Fruit fly (Drosophila melanogaster) whole organism, embryonic: ENCODE measurements around the gene cno.

ENCODE experiments used
- ATbp ChIP-seq: fragments of 200-800 bp; sonication (Bioruptor generic); optimal IDR thresholded peaks from 2 replicates; lab custom pipeline; 2017; ENCODE audit warnings: missing biosample characterization, mild to moderate bottlenecking, missing genetic modification characterization, missing genetic modification reagents
- CG10147 ChIP-seq: fragments of 200-800 bp; sonication (Bioruptor generic); optimal IDR thresholded peaks from 2 replicates; lab custom pipeline; 2019; ENCODE audit warnings: missing biosample characterization, mild to moderate bottlenecking, missing genetic modification characterization, moderate library complexity
- CG10462 ChIP-seq: fragments of 200-800 bp; sonication (Bioruptor generic); optimal IDR thresholded peaks from 2 replicates; lab custom pipeline; 2016; ENCODE audit warnings: missing biosample characterization, missing genetic modification characterization
- CG11504 ChIP-seq: fragments of 200-800 bp; sonication (Bioruptor generic); optimal IDR thresholded peaks from 3 replicates; lab custom pipeline; 2019; ENCODE audit warnings: missing biosample characterization, mild to moderate bottlenecking, missing genetic modification characterization, moderate library complexity
- CG12071 ChIP-seq: fragments of 200-800 bp; sonication (Bioruptor generic); optimal IDR thresholded peaks from 3 replicates; lab custom pipeline; 2018; ENCODE audit warnings: missing biosample characterization, mild to moderate bottlenecking, missing genetic modification characterization
- CG13624 ChIP-seq: fragments of 200-800 bp; sonication (Bioruptor generic); optimal IDR thresholded peaks from 2 replicates; lab custom pipeline; 2016; ENCODE audit warnings: missing biosample characterization, missing genetic modification characterization
- CG1647 ChIP-seq: fragments of 200-800 bp; sonication (Bioruptor generic); optimal IDR thresholded peaks from 3 replicates; lab custom pipeline; 2016; ENCODE audit warnings: missing biosample characterization, missing genetic modification characterization
- CG18599 ChIP-seq: fragments of 200-800 bp; sonication (Bioruptor generic); optimal IDR thresholded peaks from 3 replicates; lab custom pipeline; 2017; ENCODE audit warnings: missing biosample characterization, missing genetic modification characterization, mild to moderate bottlenecking, moderate library complexity, missing genetic modification reagents
- CG32767 ChIP-seq: fragments of 200-800 bp; sonication (Bioruptor generic); IDR thresholded peaks from 2 replicates; pipeline ENCODE4 v1.3.6; 2022; ENCODE audit warnings: missing biosample characterization, missing genetic modification characterization
- CG3995 ChIP-seq: fragments of 200-800 bp; sonication (Bioruptor generic); optimal IDR thresholded peaks from 3 replicates; lab custom pipeline; 2016; ENCODE audit warnings: missing biosample characterization, missing genetic modification characterization
- CG4617 ChIP-seq: fragments of 200-800 bp; sonication (Bioruptor generic); optimal IDR thresholded peaks from 3 replicates; lab custom pipeline; 2016; ENCODE audit warnings: missing biosample characterization, missing genetic modification characterization, borderline replicate concordance
- CG4820 ChIP-seq: fragments of 200-800 bp; sonication (Bioruptor generic); optimal IDR thresholded peaks from 3 replicates; lab custom pipeline; 2016; ENCODE audit warnings: missing biosample characterization, missing genetic modification characterization
- CG5180 ChIP-seq: fragments of 200-800 bp; sonication (Bioruptor generic); optimal IDR thresholded peaks from 3 replicates; lab custom pipeline; 2017; ENCODE audit warnings: missing biosample characterization, missing genetic modification characterization, mild to moderate bottlenecking, moderate library complexity, missing genetic modification reagents
- CG5953 ChIP-seq: fragments of 200-800 bp; sonication (Bioruptor generic); IDR thresholded peaks from 2 replicates; pipeline ENCODE4 v1.3.6; 2022; ENCODE audit warnings: missing biosample characterization, missing genetic modification characterization
- CG6175 ChIP-seq: fragments of 200-800 bp; sonication (Bioruptor generic); IDR thresholded peaks from 3 replicates; pipeline ENCODE4 v1.3.6; 2022; ENCODE audit warnings: missing biosample characterization, missing genetic modification characterization
- CG7987 ChIP-seq: fragments of 200-800 bp; sonication (Bioruptor generic); optimal IDR thresholded peaks from 2 replicates; lab custom pipeline; 2018; ENCODE audit warnings: missing biosample characterization, mild to moderate bottlenecking, missing genetic modification characterization, moderate library complexity
- CG8359 ChIP-seq: fragments of 200-800 bp; sonication (Bioruptor generic); optimal IDR thresholded peaks from 2 replicates; lab custom pipeline; 2017; ENCODE audit warnings: missing biosample characterization, mild to moderate bottlenecking, missing genetic modification characterization, borderline replicate concordance
- CG9817 ChIP-seq: fragments of 200-800 bp; sonication (Bioruptor generic); optimal IDR thresholded peaks from 2 replicates; lab custom pipeline; 2018; ENCODE audit warnings: missing biosample characterization, mild to moderate bottlenecking, missing genetic modification characterization, moderate library complexity
- CHES-1-like ChIP-seq: fragments of 200-800 bp; sonication (Bioruptor generic); optimal IDR thresholded peaks from 2 replicates; lab custom pipeline; 2016; ENCODE audit warnings: missing biosample characterization, missing genetic modification characterization
- Chrac-16 ChIP-seq: fragments of 200-800 bp; sonication (Bioruptor generic); optimal IDR thresholded peaks from 3 replicates; lab custom pipeline; 2016; ENCODE audit warnings: missing biosample characterization, missing genetic modification characterization
- CoRest ChIP-seq: fragments of 200-800 bp; sonication (Bioruptor generic); optimal IDR thresholded peaks from 3 replicates; lab custom pipeline; 2018; ENCODE audit warnings: missing biosample characterization, mild to moderate bottlenecking, missing genetic modification characterization, moderate library complexity
- Dref ChIP-seq: fragments of 200-800 bp; sonication (Bioruptor generic); IDR thresholded peaks from 2 replicates; pipeline ENCODE4 v1.3.6; 2022; ENCODE audit warnings: missing biosample characterization, missing genetic modification characterization
- Gsc ChIP-seq: fragments of 200-800 bp; sonication (Bioruptor generic); IDR thresholded peaks from 2 replicates; pipeline ENCODE4 v1.3.6; 2022; ENCODE audit warnings: missing biosample characterization, missing genetic modification characterization
- HmgD ChIP-seq: fragments of 200-800 bp; sonication (Bioruptor generic); optimal IDR thresholded peaks from 3 replicates; lab custom pipeline; 2016; ENCODE audit warnings: missing biosample characterization, missing genetic modification characterization
- HmgZ ChIP-seq: fragments of 200-800 bp; sonication (Bioruptor generic); optimal IDR thresholded peaks from 2 replicates; lab custom pipeline; 2018; ENCODE audit warnings: missing biosample characterization, mild to moderate bottlenecking, missing genetic modification characterization
- NC2β ChIP-seq: fragments of 200-800 bp; sonication (Bioruptor generic); optimal IDR thresholded peaks from 2 replicates; lab custom pipeline; 2016; ENCODE audit warnings: missing biosample characterization, missing genetic modification characterization
- Nf-YB ChIP-seq: fragments of 200-800 bp; sonication (Bioruptor generic); optimal IDR thresholded peaks from 3 replicates; lab custom pipeline; 2019; ENCODE audit warnings: missing biosample characterization, mild to moderate bottlenecking, missing genetic modification characterization, moderate library complexity
- Nf-YC ChIP-seq: fragments of 200-800 bp; optimal IDR thresholded peaks from 3 replicates; lab custom pipeline; 2019; ENCODE audit warnings: missing biosample characterization, mild to moderate bottlenecking, missing genetic modification characterization, moderate library complexity
- Pdp1 ChIP-seq, 2 experiments: fragments of 200-800 bp; sonication (Bioruptor generic); optimal IDR thresholded peaks; 3 replicates each; lab custom pipeline; 2016; ENCODE audit warnings: missing biosample characterization in 2 of 2, missing genetic modification characterization in 2 of 2, mild to moderate bottlenecking in 1 of 2, moderate library complexity in 1 of 2
- Ssrp ChIP-seq: fragments of 200-800 bp; sonication (Bioruptor generic); optimal IDR thresholded peaks from 2 replicates; lab custom pipeline; 2018; ENCODE audit warnings: missing biosample characterization, mild to moderate bottlenecking, missing genetic modification characterization, moderate library complexity
- ap ChIP-seq: fragments of 200-800 bp; sonication (Bioruptor generic); IDR thresholded peaks from 2 replicates; pipeline ENCODE4 v1.3.6; 2022; ENCODE audit warnings: missing biosample characterization, missing genetic modification characterization
- az2 ChIP-seq: fragments of 200-800 bp; sonication (Bioruptor generic); optimal IDR thresholded peaks from 3 replicates; lab custom pipeline; 2016; ENCODE audit warnings: missing biosample characterization, missing genetic modification characterization
- chn ChIP-seq: fragments of 200-800 bp; sonication (Bioruptor generic); optimal IDR thresholded peaks from 2 replicates; lab custom pipeline; 2016; ENCODE audit warnings: missing biosample characterization, missing genetic modification characterization
- crc ChIP-seq: fragments of 200-800 bp; sonication (Bioruptor generic); optimal IDR thresholded peaks from 2 replicates; lab custom pipeline; 2016; ENCODE audit warnings: missing biosample characterization, missing genetic modification characterization
- crp ChIP-seq, 2 experiments: fragments of 200-800 bp; sonication (Bioruptor generic); optimal IDR thresholded peaks; 2 replicates in 1 of 2; 3 replicates in 1 of 2; lab custom pipeline; 2017; ENCODE audit warnings: missing biosample characterization in 2 of 2, missing genetic modification characterization in 2 of 2, mild to moderate bottlenecking in 1 of 2, moderate library complexity in 1 of 2
- dimm ChIP-seq: fragments of 200-800 bp; sonication (Bioruptor generic); IDR thresholded peaks from 2 replicates; pipeline ENCODE4 v1.3.6; 2022; ENCODE audit warnings: missing biosample characterization, missing genetic modification characterization
- eve ChIP-seq, 2 experiments: fragments of >200 bp; optimal IDR thresholded peaks; 2 replicates each; lab custom pipeline; 2017; ENCODE audit warnings: missing biosample characterization in 2 of 2, missing genetic modification characterization in 2 of 2
- ewg ChIP-seq: fragments of 200-800 bp; sonication (Bioruptor generic); optimal IDR thresholded peaks from 3 replicates; lab custom pipeline; 2017; ENCODE audit warnings: mild to moderate bottlenecking, missing biosample characterization, missing genetic modification reagents, missing genetic modification characterization
- fru ChIP-seq: fragments of >200 bp; optimal IDR thresholded peaks from 2 replicates; lab custom pipeline; 2017
- lilli ChIP-seq: fragments of 200-800 bp; sonication (Bioruptor generic); optimal IDR thresholded peaks from 3 replicates; lab custom pipeline; 2016; ENCODE audit warnings: missing biosample characterization, missing genetic modification characterization
- psq ChIP-seq: fragments of 200-800 bp; sonication (Bioruptor generic); optimal IDR thresholded peaks from 2 replicates; lab custom pipeline; 2017; ENCODE audit warnings: missing biosample characterization, missing genetic modification characterization
- ro ChIP-seq: fragments of 200-800 bp; sonication (Bioruptor generic); IDR thresholded peaks from 2 replicates; pipeline ENCODE4 v1.3.6; 2022; ENCODE audit warnings: missing biosample characterization, missing genetic modification characterization
- scrt ChIP-seq: fragments of 200-800 bp; sonication (Bioruptor generic); optimal IDR thresholded peaks from 2 replicates; lab custom pipeline; 2018; ENCODE audit warnings: missing biosample characterization, mild to moderate bottlenecking, missing genetic modification characterization, moderate library complexity
- sd ChIP-seq: fragments of 200-800 bp; sonication (Bioruptor generic); optimal IDR thresholded peaks from 3 replicates; lab custom pipeline; 2018; ENCODE audit warnings: missing biosample characterization, mild to moderate bottlenecking, missing genetic modification characterization, moderate library complexity
- ssp ChIP-seq: fragments of 200-800 bp; sonication (Bioruptor generic); IDR thresholded peaks from 2 replicates; pipeline ENCODE4 v1.3.6; 2022; ENCODE audit warnings: missing biosample characterization, missing genetic modification characterization
- tio ChIP-seq: fragments of 200-800 bp; sonication (Bioruptor generic); optimal IDR thresholded peaks from 2 replicates; lab custom pipeline; 2017; ENCODE audit warnings: missing biosample characterization, missing genetic modification characterization, inconsistent platforms
- vnd ChIP-seq: fragments of 200-800 bp; sonication (Bioruptor generic); IDR thresholded peaks from 3 replicates; pipeline ENCODE4 v1.3.6; 2022; ENCODE audit warnings: missing biosample characterization, missing genetic modification characterization; ENCODE audit not compliant: partially characterized antibody
- zen2 ChIP-seq: fragments of 200-800 bp; sonication (Bioruptor generic); IDR thresholded peaks from 3 replicates; pipeline ENCODE4 v1.3.6; 2022; ENCODE audit warnings: missing biosample characterization, missing genetic modification characterization; ENCODE audit not compliant: partially characterized antibody

cno gene

DNA sequence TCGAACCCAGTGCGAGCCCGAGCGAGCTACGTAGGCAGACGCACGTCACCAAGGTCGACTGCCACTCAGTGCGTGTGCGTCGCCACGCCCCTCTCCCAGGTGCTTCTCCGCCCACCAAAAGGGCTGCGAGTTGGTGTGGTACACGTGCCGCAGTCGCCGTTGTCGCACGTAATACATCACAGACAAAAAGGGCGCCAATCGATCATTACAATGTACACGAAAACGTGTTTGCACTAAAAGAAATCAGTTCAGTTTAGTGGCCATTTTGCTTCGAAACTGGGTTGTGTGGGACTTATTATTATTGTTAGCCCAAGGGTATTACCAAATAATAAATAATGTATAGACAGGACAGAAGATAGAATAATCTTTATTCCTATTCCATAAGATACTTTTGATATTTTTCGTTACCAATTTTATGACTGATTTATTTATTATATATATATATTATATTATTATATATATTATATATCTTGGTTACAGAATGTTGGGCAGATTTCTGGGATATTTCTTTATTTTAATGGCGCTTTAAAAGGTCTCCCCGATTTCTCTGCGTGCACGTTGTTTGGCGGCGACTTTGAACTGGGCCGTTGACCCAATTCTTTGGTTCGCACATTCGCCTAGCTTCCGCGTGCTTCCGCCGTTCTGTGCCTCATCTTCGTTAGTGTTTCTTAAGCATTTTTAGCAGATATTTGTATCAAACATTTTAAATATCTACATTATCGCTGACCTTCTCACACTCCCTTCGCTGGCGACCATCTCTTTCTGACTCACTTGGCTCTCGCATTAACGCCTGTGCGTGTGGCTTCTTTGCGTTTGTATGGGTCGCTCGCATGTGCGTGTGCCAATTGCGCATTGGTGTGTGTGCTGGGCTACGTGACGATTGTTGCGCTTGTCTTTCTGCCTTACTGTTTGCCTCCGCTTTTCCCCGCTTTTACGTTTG lies 46.3 kb upstream of the cno start (continued):
- TF ChIP-seq ro (GFP tag; lab: Robert Waterston, UW) = no peak; the same call in 1 of the 2 replicates
- TF ChIP-seq Nf-YC (tag; lab: Kevin White, UChicago) = peak; percentile 87
- TF ChIP-seq crc = no peak
- TF ChIP-seq CG9817 = peak; percentile 85
- TF ChIP-seq tio (GFP tag; lab: Kevin White, UChicago) = peak; percentile 56
- TF ChIP-seq psq (GFP tag; lab: Kevin White, UChicago) = peak; percentile 79
- TF ChIP-seq ewg (GFP tag; lab: Kevin White, UChicago) = peak; percentile 73
- peak; percentile 47 for TF ChIP-seq CG7987 (GFP tag; lab: Kevin White, UChicago)
- TF ChIP-seq CG32767 (GFP tag; lab: Robert Waterston, UW) = peak; percentile 81
- peak; percentile 71 for TF ChIP-seq Nf-YB (GFP tag; lab: Kevin White, UChicago)
- peak; percentile 98 for TF ChIP-seq sd (tag; lab: Kevin White, UChicago)
- no peak for TF ChIP-seq CHES-1-like (GFP tag; lab: Kevin White, UChicago)
- no peak for TF ChIP-seq eve (GFP tag; optimal IDR thresholded peaks at IDR 0.05; lab: Kevin White, UChicago)
- no peak for TF ChIP-seq Gsc
- TF ChIP-seq CG11504 (tag; lab: Kevin White, UChicago) = peak; percentile 93
- no peak; the same call in 2 of the 3 replicates for TF ChIP-seq CG6175
- TF ChIP-seq Pdp1 (GFP tag; optimal IDR thresholded peaks at IDR 0.05; lab: Kevin White, UChicago) = peak; percentile 44 to 76
- peak; percentile 87 for TF ChIP-seq Ssrp (tag; lab: Kevin White, UChicago)
- peak; percentile 87 for TF ChIP-seq CG18599 (GFP tag; lab: Kevin White, UChicago)
- no peak for TF ChIP-seq CG3995 (GFP tag; lab: Kevin White, UChicago)
- peak in 1 of 2 experiments; percentile 25 for TF ChIP-seq crp (GFP tag; optimal IDR thresholded peaks at IDR 0.05; lab: Kevin White, UChicago)
- peak; percentile 57 for TF ChIP-seq CG5180 (GFP tag; lab: Kevin White, UChicago)
- TF ChIP-seq CG10147 (GFP tag; lab: Kevin White, UChicago) = peak; percentile 77
- TF ChIP-seq CG13624 (GFP tag; lab: Kevin White, UChicago) = peak; percentile 9
- peak; percentile 61 for TF ChIP-seq scrt (GFP tag; lab: Kevin White, UChicago)
- TF ChIP-seq Dref = no peak
- TF ChIP-seq chn (GFP tag; lab: Kevin White, UChicago) = peak; percentile 11
- no peak for TF ChIP-seq HmgZ (tag; lab: Kevin White, UChicago)
- TF ChIP-seq lilli (GFP tag; lab: Kevin White, UChicago) = peak; percentile 43
- TF ChIP-seq fru (lab: Kevin White, UChicago) = no peak
- no peak for TF ChIP-seq zen2 (GFP tag; lab: Robert Waterston, UW)
- TF ChIP-seq CoRest (tag; lab: Kevin White, UChicago) = peak; percentile 94
- TF ChIP-seq ATbp (GFP tag; lab: Kevin White, UChicago) = peak; percentile 66
- TF ChIP-seq NC2β = no peak
- no peak; the same call in 1 of the 2 replicates for TF ChIP-seq CG5953 (GFP tag; lab: Robert Waterston, UW)
- no peak for TF ChIP-seq CG1647 (GFP tag; lab: Kevin White, UChicago)
- peak; percentile 54 for TF ChIP-seq Chrac-16 (GFP tag; lab: Kevin White, UChicago)
- peak; percentile 66 for TF ChIP-seq ap (GFP tag; lab: Robert Waterston, UW)
- TF ChIP-seq HmgD = no peak
- TF ChIP-seq CG4617 = peak; percentile 17
- TF ChIP-seq CG10462 (GFP tag; lab: Kevin White, UChicago) = peak; percentile 60
- peak; percentile 76 for TF ChIP-seq CG4820 (GFP tag; lab: Kevin White, UChicago)
- peak; percentile 71 for TF ChIP-seq az2
- TF ChIP-seq CG12071 (GFP tag; lab: Kevin White, UChicago) = peak; percentile 55
- TF ChIP-seq CG8359 = peak; percentile 78
- TF ChIP-seq ssp = peak; percentile 65
- peak; percentile 44 for TF ChIP-seq dimm
- TF ChIP-seq vnd (GFP tag; lab: Robert Waterston, UW) = no peak
